Fruit fly (Drosophila melanogaster): Measurements from ENCODE around the gene CG8010.

CG8010 gene

dm6 chrX:19317058-19317767 lies 48.5 kb upstream of the CG8010 start:
- TF ChIP-seq pdm3 (GFP tag; optimal IDR thresholded peaks at IDR 0.05) = no peak
- no peak; the same call in 1 of the 3 replicates for TF ChIP-seq CG6163 (GFP tag; IDR thresholded peaks at IDR 0.05)
- TF ChIP-seq vri (GFP tag; optimal IDR thresholded peaks at IDR 0.05) = no peak
- TF ChIP-seq lz (GFP tag; optimal IDR thresholded peaks at IDR 0.05) = no peak
- TF ChIP-seq OdsH (GFP tag; optimal IDR thresholded peaks at IDR 0.05) = peak; percentile 40
- TF ChIP-seq CG15336 (GFP tag; IDR thresholded peaks at IDR 0.05) = peak; percentile 78
- TF ChIP-seq CG31627 (GFP tag; optimal IDR thresholded peaks at IDR 0.05) = no peak
- no peak for TF ChIP-seq cyc (GFP tag; optimal IDR thresholded peaks at IDR 0.05)
- peak; percentile 58 for TF ChIP-seq CG8632 (GFP tag; optimal IDR thresholded peaks at IDR 0.05)
- TF ChIP-seq CG11762 (GFP tag; optimal IDR thresholded peaks at IDR 0.05; ENCODE audit: insufficient read depth) = no peak
- peak; percentile 52 for TF ChIP-seq CG3032 (tag; optimal IDR thresholded peaks at IDR 0.05)
- peak; percentile 29 for TF ChIP-seq CG9139 (GFP tag; optimal IDR thresholded peaks at IDR 0.05)
- TF ChIP-seq Hr4 (GFP tag; optimal IDR thresholded peaks at IDR 0.05) = no peak
- peak; percentile 55 for TF ChIP-seq Ets96B (tag; optimal IDR thresholded peaks at IDR 0.05)
- TF ChIP-seq fd59A (GFP tag; optimal IDR thresholded peaks at IDR 0.05) = no peak
- TF ChIP-seq Eip75B (GFP tag; optimal IDR thresholded peaks at IDR 0.05) = no peak
- TF ChIP-seq CG11902 (GFP tag; optimal IDR thresholded peaks at IDR 0.05) = no peak
- TF ChIP-seq net (GFP tag; optimal IDR thresholded peaks at IDR 0.05) = peak; percentile 3
- no peak for TF ChIP-seq Sox102F (GFP tag; optimal IDR thresholded peaks at IDR 0.05)
- TF ChIP-seq Hr39 (GFP tag; optimal IDR thresholded peaks at IDR 0.05) = no peak
- TF ChIP-seq ss (GFP tag; optimal IDR thresholded peaks at IDR 0.05) = peak; percentile 43 to 59
- no peak for TF ChIP-seq Eip93F (GFP tag; optimal IDR thresholded peaks at IDR 0.05)
- TF ChIP-seq CG1621 (tag; optimal IDR thresholded peaks at IDR 0.05) = no peak
- peak; percentile 7 for TF ChIP-seq esn (GFP tag; optimal IDR thresholded peaks at IDR 0.05)
- TF ChIP-seq CG34406 (GFP tag; optimal IDR thresholded peaks at IDR 0.05) = peak; percentile 60
- TF ChIP-seq Sox14 (GFP tag; optimal IDR thresholded peaks at IDR 0.05) = no peak
- peak; percentile 35 for TF ChIP-seq spab (GFP tag; optimal IDR thresholded peaks at IDR 0.05)
- no peak for TF ChIP-seq Met (GFP tag; optimal IDR thresholded peaks at IDR 0.05)
- TF ChIP-seq CG3919 (GFP tag; optimal IDR thresholded peaks at IDR 0.05) = peak; percentile 28
- peak; percentile 70 for TF ChIP-seq CG8119 (GFP tag; IDR thresholded peaks at IDR 0.05)
- TF ChIP-seq dac (GFP tag; optimal IDR thresholded peaks at IDR 0.05) = no peak
- TF ChIP-seq svp (GFP tag) = peak; percentile 60
- TF ChIP-seq salr (GFP tag; optimal IDR thresholded peaks at IDR 0.05) = no peak
- peak; percentile 72 for TF ChIP-seq CG32006 (GFP tag; optimal IDR thresholded peaks at IDR 0.05)
- no peak for TF ChIP-seq CG6854 (GFP tag; optimal IDR thresholded peaks at IDR 0.05)
- TF ChIP-seq acj6 (GFP tag; optimal IDR thresholded peaks at IDR 0.05) = peak; percentile 45
- TF ChIP-seq CG10631 (GFP tag; optimal IDR thresholded peaks at IDR 0.05) = peak; percentile 64
- TF ChIP-seq topi (GFP tag; optimal IDR thresholded peaks at IDR 0.05) = no peak
- peak; percentile 13 for TF ChIP-seq Blimp-1 (GFP tag; optimal IDR thresholded peaks at IDR 0.05)
- TF ChIP-seq CG11294 (GFP tag; IDR thresholded peaks at IDR 0.05) = no peak
- peak; percentile 61 for TF ChIP-seq dsx (GFP tag; optimal IDR thresholded peaks at IDR 0.05; ENCODE audit: poor library complexity, severe bottlenecking)
- TF ChIP-seq Lpt (GFP tag; optimal IDR thresholded peaks at IDR 0.05) = no peak
- no peak for TF ChIP-seq Ets21C (GFP tag; optimal IDR thresholded peaks at IDR 0.05)
- TF ChIP-seq CG10669 (GFP tag; optimal IDR thresholded peaks at IDR 0.05) = peak; percentile 22
- TF ChIP-seq fkh (GFP tag; optimal IDR thresholded peaks at IDR 0.05) = peak; percentile 43
- TF ChIP-seq fd85E (GFP tag; optimal IDR thresholded peaks at IDR 0.05) = no peak
- TF ChIP-seq CG6276 (GFP tag; optimal IDR thresholded peaks at IDR 0.05) = peak; percentile 47
- TF ChIP-seq Smox (GFP tag; optimal IDR thresholded peaks at IDR 0.05) = no peak
- no peak for TF ChIP-seq Sox15 (GFP tag; optimal IDR thresholded peaks at IDR 0.05)
- TF ChIP-seq CG7368 (GFP tag; optimal IDR thresholded peaks at IDR 0.05) = peak; percentile 39
- peak; percentile 61 for TF ChIP-seq achi (GFP tag; optimal IDR thresholded peaks at IDR 0.05)

Measured in whole organism, prepupa.